Fruit fly (Drosophila melanogaster): Measurements from ENCODE around the gene CG42354.

DNA sequence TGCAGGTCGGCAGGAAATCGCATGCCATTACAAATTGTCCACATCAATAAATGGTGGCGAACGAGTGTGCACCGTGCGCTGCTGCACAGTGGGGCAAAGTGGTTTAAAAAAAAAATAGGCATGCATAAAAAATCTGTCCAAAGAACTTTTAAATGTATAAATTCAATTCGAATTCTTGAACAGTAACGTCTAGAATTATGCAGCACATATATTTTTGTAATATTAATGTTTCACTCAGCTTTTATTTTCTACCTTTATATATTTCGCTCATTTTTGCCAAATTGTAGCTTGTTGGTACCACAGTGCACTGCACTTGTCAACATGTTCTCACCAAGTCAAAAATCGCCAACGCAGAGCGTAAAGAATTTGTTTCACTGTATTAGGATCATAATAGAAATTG lies 34.3 kb upstream of the CG42354 start:
- TF ChIP-seq CG11696 (GFP tag; IDR thresholded peaks at IDR 0.05) (no peak), CG7963 (GFP tag; IDR thresholded peaks at IDR 0.05; ENCODE audit: partially characterized antibody) (no peak), Chrac-16 (GFP tag; optimal IDR thresholded peaks at IDR 0.05) (no peak)
